Worm (Caenorhabditis elegans) whole organism, midembryonic: Measurements from ENCODE around the gene col-163.

Experiments
- T22C8.4 ChIP-seq: fragments of 200-800 bp; sonication (Bioruptor generic); IDR thresholded peaks from 2 replicates; pipeline ENCODE4 v1.3.6; 2022; ENCODE audit warnings: missing genetic modification characterization, missing compliant biosample characterization
- cog-1 ChIP-seq: sonication (generic microtip); optimal IDR thresholded peaks from 2 replicates; lab custom pipeline; 2016; ENCODE audit warnings: missing genetic modification characterization, missing compliant biosample characterization
- flt-1 ChIP-seq: fragments of 200-800 bp; sonication (Bioruptor generic); IDR thresholded peaks from 2 replicates; pipeline ENCODE4 v1.3.6; 2022; ENCODE audit warnings: missing genetic modification characterization, missing compliant biosample characterization
- klf-2 ChIP-seq: fragments of 200-800 bp; sonication (Bioruptor generic); conservative IDR thresholded peaks from 2 replicates; pipeline ENCODE4 v1.3.6; 2022; ENCODE audit warnings: missing genetic modification reagents, missing genetic modification characterization, missing compliant biosample characterization
- med-1 ChIP-seq: sonication (generic microtip); optimal IDR thresholded peaks from 2 replicates; lab custom pipeline; 2017; ENCODE audit warnings: missing genetic modification characterization, mild to moderate bottlenecking, missing compliant biosample characterization, antibody characterized with exemption, missing genetic modification reagents; ENCODE audit not compliant: insufficient read depth
- ref-1 ChIP-seq: fragments of 200-800 bp; sonication (Bioruptor generic); conservative IDR thresholded peaks from 2 replicates; pipeline ENCODE4 v1.3.6; 2022; ENCODE audit warnings: missing genetic modification reagents, missing genetic modification characterization, missing compliant biosample characterization
- tab-1 ChIP-seq: fragments of 200-800 bp; sonication (Bioruptor generic); IDR thresholded peaks from 2 replicates; pipeline ENCODE4 v1.3.6; 2022; ENCODE audit warnings: missing genetic modification characterization, missing compliant biosample characterization
- ztf-23 ChIP-seq: fragments of 200-800 bp; sonication (Bioruptor generic); IDR thresholded peaks from 2 replicates; pipeline ENCODE4 v1.3.6; 2022; ENCODE audit warnings: missing genetic modification reagents, missing genetic modification characterization, missing compliant biosample characterization
- ztf-29 ChIP-seq: fragments of 200-800 bp; sonication (Bioruptor generic); IDR thresholded peaks from 2 replicates; pipeline ENCODE4 v1.3.6; 2022; ENCODE audit warnings: missing genetic modification reagents, missing genetic modification characterization, missing compliant biosample characterization

The col-163 gene

ce11 chrV:20625260-20625659 lies 25.4 kb downstream of the col-163 start:
- TF ChIP-seq flt-1 (GFP tag; lab: Robert Waterston, UW) (no peak), tab-1 (no peak), ztf-23 (GFP tag; lab: Robert Waterston, UW) (no peak)

- no peak for TF ChIP-seq med-1 (GFP tag; lab: Kevin White, UChicago)
- no peak for TF ChIP-seq klf-2 (GFP tag; lab: Robert Waterston, UW)
- no peak for TF ChIP-seq cog-1 (tag; lab: Kevin White, UChicago)
- no peak for TF ChIP-seq ref-1 (GFP tag; lab: Robert Waterston, UW)
- TF ChIP-seq T22C8.4 (GFP tag; lab: Robert Waterston, UW), result no peak
- no peak for TF ChIP-seq ztf-23 (GFP tag; lab: Robert Waterston, UW)
- no peak for TF ChIP-seq ztf-29 (GFP tag; lab: Robert Waterston, UW)
- TF ChIP-seq tab-1, result no peak
- no peak for TF ChIP-seq flt-1 (GFP tag; lab: Robert Waterston, UW)
Observed at ce11 chrV:20626043-20626761, 26.3 kb downstream of the col-163 start, which contains the start of the genes F46B3.9 and srz-18. TSS of gene F46B3.9 (minus strand) at chrV:20626143. TSS of gene srz-18 (plus strand) at chrV:20626711.

- TF ChIP-seq ztf-29 (GFP tag; lab: Robert Waterston, UW) (no peak), T22C8.4 (GFP tag; lab: Robert Waterston, UW) (no peak), tab-1 (no peak), med-1 (GFP tag; lab: Kevin White, UChicago) (no peak), flt-1 (GFP tag; lab: Robert Waterston, UW) (no peak), ref-1 (GFP tag; lab: Robert Waterston, UW) (no peak), ztf-23 (GFP tag; lab: Robert Waterston, UW) (no peak), cog-1 (tag; lab: Kevin White, UChicago) (no peak), klf-2 (GFP tag; lab: Robert Waterston, UW) (no peak)
Observed at ce11 chrV:20631255-20631654, 31.4 kb downstream of the col-163 start, which contains the start of gene F46B3.14. TSS of gene F46B3.14 (minus strand) at chrV:20631355.

ce11 chrV:20633619-20634018 lies 33.7 kb downstream of the col-163 start, which contains the start of gene F46B3.15:
TSS of gene F46B3.15 (minus strand) at chrV:20633719.
- TF ChIP-seq ztf-29 (GFP tag; lab: Robert Waterston, UW) (no peak), ztf-23 (GFP tag; lab: Robert Waterston, UW) (no peak), tab-1 (no peak), med-1 (GFP tag; lab: Kevin White, UChicago) (no peak), cog-1 (tag; lab: Kevin White, UChicago) (no peak), klf-2 (GFP tag; lab: Robert Waterston, UW) (no peak), ref-1 (GFP tag; lab: Robert Waterston, UW) (no peak), T22C8.4 (GFP tag; lab: Robert Waterston, UW) (no peak), flt-1 (GFP tag; lab: Robert Waterston, UW) (no peak)

- TF ChIP-seq klf-2 (GFP tag; lab: Robert Waterston, UW) (no peak), ref-1 (GFP tag; lab: Robert Waterston, UW) (no peak), flt-1 (GFP tag; lab: Robert Waterston, UW) (no peak), cog-1 (tag; lab: Kevin White, UChicago) (no peak), tab-1 (no peak), ztf-29 (GFP tag; lab: Robert Waterston, UW) (no peak), ztf-23 (GFP tag; lab: Robert Waterston, UW) (no peak)
Observed at ce11 chrV:20634330-20634729, 34.4 kb downstream of the col-163 start, which contains the start of gene F46B3.16. TSS of gene F46B3.16 (plus strand) at chrV:20634630.

- TF ChIP-seq ztf-23 (GFP tag; lab: Robert Waterston, UW) (no peak), klf-2 (GFP tag; lab: Robert Waterston, UW) (no peak), T22C8.4 (GFP tag; lab: Robert Waterston, UW) (no peak), flt-1 (GFP tag; lab: Robert Waterston, UW) (no peak), cog-1 (tag; lab: Kevin White, UChicago) (no peak), ref-1 (GFP tag; lab: Robert Waterston, UW) (no peak), med-1 (GFP tag; lab: Kevin White, UChicago) (no peak), ztf-29 (GFP tag; lab: Robert Waterston, UW) (no peak), tab-1 (no peak)
Observed at ce11 chrV:20636855-20637254, 37.0 kb downstream of the col-163 start, which contains the start of gene ttr-13. TSS of gene ttr-13 (minus strand) at chrV:20636955.

ce11 chrV:20638344-20638743 lies 38.4 kb downstream of the col-163 start, which contains the start of gene Y44A6B.3:
TSS of gene Y44A6B.3 (minus strand) at chrV:20638444.
- TF ChIP-seq med-1 (GFP tag; lab: Kevin White, UChicago) (no peak), klf-2 (GFP tag; lab: Robert Waterston, UW) (no peak), flt-1 (GFP tag; lab: Robert Waterston, UW) (no peak), cog-1 (tag; lab: Kevin White, UChicago) (no peak), tab-1 (no peak), T22C8.4 (GFP tag; lab: Robert Waterston, UW) (no peak), ref-1 (GFP tag; lab: Robert Waterston, UW) (no peak), ztf-23 (GFP tag; lab: Robert Waterston, UW) (no peak), ztf-29 (GFP tag; lab: Robert Waterston, UW) (no peak)

- TF ChIP-seq ref-1 (GFP tag; lab: Robert Waterston, UW) (no peak), ztf-29 (GFP tag; lab: Robert Waterston, UW) (no peak), klf-2 (GFP tag; lab: Robert Waterston, UW) (no peak), ztf-23 (GFP tag; lab: Robert Waterston, UW) (no peak), flt-1 (GFP tag; lab: Robert Waterston, UW) (no peak), cog-1 (tag; lab: Kevin White, UChicago) (no peak), T22C8.4 (GFP tag; lab: Robert Waterston, UW) (no peak), tab-1 (no peak), med-1 (GFP tag; lab: Kevin White, UChicago) (no peak)
Observed at ce11 chrV:20639294-20639693, 39.4 kb downstream of the col-163 start, which contains the start of gene srxa-14. TSS of gene srxa-14 (plus strand) at chrV:20639594.
